Fruit fly (Drosophila melanogaster): Measurements from ENCODE around the gene CG15597.

- no peak for TF ChIP-seq CG8478 (optimal IDR thresholded peaks at IDR 0.05)
- TF ChIP-seq CTCF (optimal IDR thresholded peaks at IDR 0.05), result no peak
Observed at dm6 chr3R:6315078-6315477, 30.1 kb upstream of the CG15597 start.

All from S2 (cell line).